Comparison of ENCODE assay signal across 5 fruit fly cellular contexts in genomic region chrX:6997653-6998491, dm6.
TF ChIP-seq lines count a peak whose summit lies in the region.

No protein-coding gene starts in this region.

TF ChIP-seq in whole organism, adult, 20 proteins besides CTCF, POLR2A, EP300 and RAD21 (continued from another document):
- no peak for TF ChIP-seq Hr96 (GFP tag; optimal IDR thresholded peaks at IDR 0.05; lab: Kevin White, UChicago)

TF ChIP-seq in whole organism, embryonic, 481 proteins besides CTCF, POLR2A, EP300 and RAD21 (continued from another document and continues in another):
- TF ChIP-seq CG7372 (GFP tag; IDR thresholded peaks at IDR 0.05; lab: Robert Waterston, UW) (no peak), pzg (GFP tag; optimal IDR thresholded peaks at IDR 0.05; lab: Kevin White, UChicago) (no peak), Hr51 (GFP tag; optimal IDR thresholded peaks at IDR 0.05; lab: Kevin White, UChicago) (peak in 1 of 2 experiments; percentile 21), CG4617 (GFP tag; optimal IDR thresholded peaks at IDR 0.05; lab: Kevin White, UChicago; ENCODE audit: borderline replicate concordance) (no peak), CG12236 (GFP tag; optimal IDR thresholded peaks at IDR 0.05; lab: Kevin White, UChicago) (peak; percentile 14), Elba2 (GFP tag; optimal IDR thresholded peaks at IDR 0.05; lab: Kevin White, UChicago) (no peak), run (tag; optimal IDR thresholded peaks at IDR 0.05; lab: Kevin White, UChicago) (no peak), fru (optimal IDR thresholded peaks at IDR 0.05; lab: Kevin White, UChicago) (no peak), CG13624 (GFP tag; optimal IDR thresholded peaks at IDR 0.05; lab: Kevin White, UChicago) (no peak), B-H1 (GFP tag; IDR thresholded peaks at IDR 0.05; lab: Robert Waterston, UW) (no peak), CG3726 (GFP tag; IDR thresholded peaks at IDR 0.05; lab: Robert Waterston, UW) (no peak), crp (GFP tag; optimal IDR thresholded peaks at IDR 0.05; lab: Kevin White, UChicago) (no peak), CG8924 (tag; optimal IDR thresholded peaks at IDR 0.05; lab: Kevin White, UChicago) (no peak), sd (tag; optimal IDR thresholded peaks at IDR 0.05; lab: Kevin White, UChicago) (no peak), CG10431 (GFP tag; optimal IDR thresholded peaks at IDR 0.05; lab: Kevin White, UChicago) (no peak), slou (GFP tag; optimal IDR thresholded peaks at IDR 0.05; lab: Kevin White, UChicago) (no peak), gro (GFP tag; optimal IDR thresholded peaks at IDR 0.05; lab: Kevin White, UChicago) (no peak), CG11456 (GFP tag; IDR thresholded peaks at IDR 0.05; lab: Robert Waterston, UW) (no peak), dmrt99B (tag; optimal IDR thresholded peaks at IDR 0.05; lab: Kevin White, UChicago) (peak; percentile 50), CG14014 (GFP tag; IDR thresholded peaks at IDR 0.05; lab: Robert Waterston, UW) (no peak), CG31224 (GFP tag; IDR thresholded peaks at IDR 0.05; lab: Robert Waterston, UW) (no peak), NFAT (GFP tag; IDR thresholded peaks at IDR 0.05; lab: Robert Waterston, UW) (no peak), CG12659 (GFP tag; optimal IDR thresholded peaks at IDR 0.05; lab: Kevin White, UChicago) (no peak), CG17802 (tag; optimal IDR thresholded peaks at IDR 0.05; lab: Kevin White, UChicago) (peak; percentile 6), Drgx (GFP tag; IDR thresholded peaks at IDR 0.05; lab: Robert Waterston, UW) (peak; percentile 85), Taf1 (GFP tag; IDR thresholded peaks at IDR 0.05; lab: Robert Waterston, UW) (no peak), seq (GFP tag; IDR thresholded peaks at IDR 0.05; lab: Robert Waterston, UW) (no peak), slbo (GFP tag; IDR thresholded peaks at IDR 0.05; lab: Robert Waterston, UW) (no peak), lola (GFP tag; optimal IDR thresholded peaks at IDR 0.05; lab: Kevin White, UChicago) (peak in 1 of 3 experiments; percentile 63), Trl (optimal IDR thresholded peaks at IDR 0.05; lab: Kevin White, UChicago) (peak in 1 of 2 experiments; percentile 13), Trl (GFP tag; optimal IDR thresholded peaks at IDR 0.05; lab: Kevin White, UChicago) (no peak), CG34422 (GFP tag; IDR thresholded peaks at IDR 0.05; lab: Robert Waterston, UW) (0 out of 3 replicates have a peak, but pooled peaks have one; percentile 40), fd96Cb (tag; optimal IDR thresholded peaks at IDR 0.05; lab: Kevin White, UChicago) (peak; percentile 39), chinmo (GFP tag; IDR thresholded peaks at IDR 0.05; lab: Robert Waterston, UW; ENCODE audit: partially characterized antibody) (no peak)

TF ChIP-seq in whole organism, prepupa, 60 proteins besides CTCF, POLR2A, EP300 and RAD21 (continued from another document and continues in another):
- TF ChIP-seq CG8319 (GFP tag; optimal IDR thresholded peaks at IDR 0.05; lab: Kevin White, UChicago) (peak; percentile 73), pdm3 (GFP tag; optimal IDR thresholded peaks at IDR 0.05; lab: Kevin White, UChicago) (peak; percentile 90), CG11902 (GFP tag; optimal IDR thresholded peaks at IDR 0.05; lab: Kevin White, UChicago) (peak; percentile 81), spab (GFP tag; optimal IDR thresholded peaks at IDR 0.05; lab: Kevin White, UChicago) (peak; percentile 81), Smox (GFP tag; optimal IDR thresholded peaks at IDR 0.05; lab: Kevin White, UChicago) (peak; percentile 92), CG6792 (GFP tag; optimal IDR thresholded peaks at IDR 0.05; lab: Kevin White, UChicago) (peak; percentile 84), acj6 (GFP tag; optimal IDR thresholded peaks at IDR 0.05; lab: Kevin White, UChicago) (peak; percentile 88), Ets21C (GFP tag; optimal IDR thresholded peaks at IDR 0.05; lab: Kevin White, UChicago) (peak; percentile 86), esn (GFP tag; optimal IDR thresholded peaks at IDR 0.05; lab: Kevin White, UChicago) (peak; percentile 87), CG8119 (GFP tag; IDR thresholded peaks at IDR 0.05; lab: Robert Waterston, UW) (peak; percentile 79), CG1621 (tag; optimal IDR thresholded peaks at IDR 0.05; lab: Kevin White, UChicago) (peak; percentile 82), Hr39 (GFP tag; optimal IDR thresholded peaks at IDR 0.05; lab: Kevin White, UChicago) (peak; percentile 89), Eip93F (GFP tag; optimal IDR thresholded peaks at IDR 0.05; lab: Kevin White, UChicago) (peak; percentile 28), vri (GFP tag; optimal IDR thresholded peaks at IDR 0.05; lab: Kevin White, UChicago) (peak; percentile 18), fd85E (GFP tag; optimal IDR thresholded peaks at IDR 0.05; lab: Kevin White, UChicago) (peak; percentile 21), salr (GFP tag; optimal IDR thresholded peaks at IDR 0.05; lab: Kevin White, UChicago) (peak; percentile 79 to 88), net (GFP tag; optimal IDR thresholded peaks at IDR 0.05; lab: Kevin White, UChicago) (peak; percentile 86), Met (GFP tag; optimal IDR thresholded peaks at IDR 0.05; lab: Kevin White, UChicago) (peak; percentile 88), CG8632 (GFP tag; optimal IDR thresholded peaks at IDR 0.05; lab: Kevin White, UChicago) (peak; percentile 78), CG6163 (GFP tag; IDR thresholded peaks at IDR 0.05; lab: Robert Waterston, UW) (peak; percentile 83), CG3032 (tag; optimal IDR thresholded peaks at IDR 0.05; lab: Kevin White, UChicago) (peak; percentile 91), CG10631 (GFP tag; optimal IDR thresholded peaks at IDR 0.05; lab: Kevin White, UChicago) (peak; percentile 88), CG6276 (GFP tag; optimal IDR thresholded peaks at IDR 0.05; lab: Kevin White, UChicago) (peak; percentile 54), CG15336 (GFP tag; IDR thresholded peaks at IDR 0.05; lab: Robert Waterston, UW) (peak; percentile 89), OdsH (GFP tag; optimal IDR thresholded peaks at IDR 0.05; lab: Kevin White, UChicago) (peak; percentile 90), eg (GFP tag; IDR thresholded peaks at IDR 0.05; lab: Robert Waterston, UW) (peak; percentile 77), CG4318 (GFP tag; optimal IDR thresholded peaks at IDR 0.05; lab: Kevin White, UChicago) (peak; percentile 74), cyc (GFP tag; optimal IDR thresholded peaks at IDR 0.05; lab: Kevin White, UChicago) (peak; percentile 90), CG9139 (GFP tag; optimal IDR thresholded peaks at IDR 0.05; lab: Kevin White, UChicago) (peak; percentile 38), svp (GFP tag; lab: Kevin White, UChicago) (peak; percentile 93), Hr38 (GFP tag; optimal IDR thresholded peaks at IDR 0.05; lab: Kevin White, UChicago) (no peak), CG11762 (GFP tag; optimal IDR thresholded peaks at IDR 0.05; lab: Kevin White, UChicago; ENCODE audit: insufficient read depth) (peak; percentile 81), Sox102F (GFP tag; optimal IDR thresholded peaks at IDR 0.05; lab: Kevin White, UChicago) (peak; percentile 77), CG7368 (GFP tag; optimal IDR thresholded peaks at IDR 0.05; lab: Kevin White, UChicago) (peak; percentile 69)

TF ChIP-seq in whole organism, pupa, 21 proteins besides CTCF, POLR2A, EP300 and RAD21 (continued from another document):
- TF ChIP-seq CG15710 (tag; optimal IDR thresholded peaks at IDR 0.05; lab: Kevin White, UChicago): peak; percentile 92

TF ChIP-seq in whole organism, wandering third instar larva, 38 proteins besides CTCF, POLR2A, EP300 and RAD21 (continued from another document):
- TF ChIP-seq Sp1 (GFP tag; optimal IDR thresholded peaks at IDR 0.05; lab: Kevin White, UChicago) (peak; percentile 83), ey (GFP tag; optimal IDR thresholded peaks at IDR 0.05; lab: Kevin White, UChicago) (peak; percentile 76), Abd-B (GFP tag; optimal IDR thresholded peaks at IDR 0.05; lab: Kevin White, UChicago) (no peak), Rel (GFP tag; optimal IDR thresholded peaks at IDR 0.05; lab: Kevin White, UChicago) (no peak), Rel (tag; optimal IDR thresholded peaks at IDR 0.05; lab: Kevin White, UChicago) (peak; percentile 4), br (GFP tag; optimal IDR thresholded peaks at IDR 0.05; lab: Kevin White, UChicago) (peak; percentile 65), OdsH (GFP tag; optimal IDR thresholded peaks at IDR 0.05; lab: Kevin White, UChicago) (peak; percentile 66), Hnf4 (GFP tag; optimal IDR thresholded peaks at IDR 0.05; lab: Kevin White, UChicago) (peak; percentile 53), tai (GFP tag; optimal IDR thresholded peaks at IDR 0.05; lab: Kevin White, UChicago) (no peak), Hr78 (GFP tag; optimal IDR thresholded peaks at IDR 0.05; lab: Kevin White, UChicago) (no peak), HLH106 (tag; optimal IDR thresholded peaks at IDR 0.05; lab: Kevin White, UChicago) (peak; percentile 88)
